Worm (Caenorhabditis elegans): ENCODE measurements around the gene dhs-19.

DNA sequence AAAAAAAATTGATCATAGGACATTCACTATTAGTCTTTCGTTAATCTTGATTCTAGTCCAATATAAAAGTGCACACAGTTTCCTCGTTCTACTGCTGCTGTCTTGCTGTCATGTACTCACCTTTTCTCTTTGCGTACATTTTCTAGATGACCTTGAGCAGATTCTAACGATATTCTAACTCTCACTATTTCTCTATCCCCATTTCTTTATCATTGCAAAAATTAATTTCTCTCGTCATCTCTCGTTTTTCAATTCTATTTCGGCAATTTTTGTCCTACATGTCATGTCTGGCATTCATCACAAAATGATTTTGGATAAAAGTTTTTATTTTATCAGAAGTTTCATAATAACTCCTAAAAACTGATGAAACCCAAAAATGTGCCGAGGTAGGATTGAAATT lies 18.5 kb upstream of the dhs-19 start, which contains the start of gene ttll-5:
- TF ChIP-seq B0310.2 (tag; optimal IDR thresholded peaks at IDR 0.05) (no peak), F13C5.2 (tag; optimal IDR thresholded peaks at IDR 0.05) (no peak), ama-1 (optimal IDR thresholded peaks at IDR 0.05) (no peak)

Data from whole organism, early embryonic.